Fruit fly (Drosophila melanogaster) whole organism, embryonic: Measurements from ENCODE around the gene tinc.

ENCODE experiments used
- B-H1 ChIP-seq: fragments of 200-800 bp; sonication (Bioruptor generic); IDR thresholded peaks from 3 replicates; pipeline ENCODE4 v1.3.6; 2022; ENCODE audit warnings: missing biosample characterization, missing genetic modification characterization
- B-H2 ChIP-seq: fragments of 200-800 bp; sonication (Bioruptor generic); optimal IDR thresholded peaks from 2 replicates; lab custom pipeline; 2018; ENCODE audit warnings: missing biosample characterization, mild to moderate bottlenecking, missing genetic modification characterization
- CG11093 ChIP-seq: fragments of 200-800 bp; sonication (Bioruptor generic); IDR thresholded peaks from 3 replicates; pipeline ENCODE4 v1.3.6; 2022; ENCODE audit warnings: missing biosample characterization, missing genetic modification characterization
- CG11247 ChIP-seq: fragments of 200-800 bp; sonication (Bioruptor generic); IDR thresholded peaks from 2 replicates; pipeline ENCODE4 v1.3.6; 2022; ENCODE audit warnings: missing biosample characterization, missing genetic modification characterization
- CG11398 ChIP-seq: fragments of 200-800 bp; sonication (Bioruptor generic); optimal IDR thresholded peaks from 2 replicates; lab custom pipeline; 2016; ENCODE audit warnings: missing biosample characterization, missing genetic modification characterization
- CG11695 ChIP-seq: fragments of 200-800 bp; sonication (Bioruptor generic); IDR thresholded peaks from 3 replicates; pipeline ENCODE4 v1.3.6; 2022; ENCODE audit warnings: missing biosample characterization, missing genetic modification characterization
- CG1233 ChIP-seq: fragments of 200-800 bp; sonication (Bioruptor generic); optimal IDR thresholded peaks from 4 replicates; lab custom pipeline; 2018; ENCODE audit warnings: missing biosample characterization, mild to moderate bottlenecking, missing genetic modification characterization
- CG13296 ChIP-seq: fragments of 200-800 bp; sonication (Bioruptor generic); optimal IDR thresholded peaks from 3 replicates; lab custom pipeline; 2018; ENCODE audit warnings: missing biosample characterization, mild to moderate bottlenecking, missing genetic modification characterization
- CG14965 ChIP-seq: fragments of 200-800 bp; sonication (Bioruptor generic); optimal IDR thresholded peaks from 2 replicates; lab custom pipeline; 2016; ENCODE audit warnings: missing biosample characterization, missing genetic modification characterization, borderline replicate concordance
- CG15514 ChIP-seq: fragments of 200-800 bp; sonication (Bioruptor generic); optimal IDR thresholded peaks from 3 replicates; lab custom pipeline; 2017; ENCODE audit warnings: missing biosample characterization, missing genetic modification characterization, mild to moderate bottlenecking, moderate library complexity, missing genetic modification reagents
- CG15601 ChIP-seq: fragments of 200-800 bp; sonication (Bioruptor generic); optimal IDR thresholded peaks from 3 replicates; lab custom pipeline; 2019; ENCODE audit warnings: missing biosample characterization, mild to moderate bottlenecking, missing genetic modification characterization, moderate library complexity
- CG15696 ChIP-seq: fragments of 200-800 bp; sonication (Bioruptor generic); optimal IDR thresholded peaks from 2 replicates; lab custom pipeline; 2019; ENCODE audit warnings: missing biosample characterization, mild to moderate bottlenecking, missing genetic modification characterization, moderate library complexity
- CG1647 ChIP-seq: fragments of 200-800 bp; sonication (Bioruptor generic); optimal IDR thresholded peaks from 3 replicates; lab custom pipeline; 2016; ENCODE audit warnings: missing biosample characterization, missing genetic modification characterization
- CG17829 ChIP-seq: fragments of 200-800 bp; optimal IDR thresholded peaks from 2 replicates; lab custom pipeline; 2019; ENCODE audit warnings: missing biosample characterization, mild to moderate bottlenecking, missing genetic modification characterization, moderate library complexity
- CG18599 ChIP-seq: fragments of 200-800 bp; sonication (Bioruptor generic); optimal IDR thresholded peaks from 3 replicates; lab custom pipeline; 2017; ENCODE audit warnings: missing biosample characterization, missing genetic modification characterization, mild to moderate bottlenecking, moderate library complexity, missing genetic modification reagents
- CG18764 ChIP-seq: fragments of 200-800 bp; sonication (Bioruptor generic); optimal IDR thresholded peaks from 3 replicates; lab custom pipeline; 2016; ENCODE audit warnings: missing biosample characterization, missing genetic modification characterization
- CG2712 ChIP-seq: fragments of 200-800 bp; optimal IDR thresholded peaks from 3 replicates; lab custom pipeline; 2019; ENCODE audit warnings: missing biosample characterization, mild to moderate bottlenecking, missing genetic modification characterization, moderate library complexity
- CG2889 ChIP-seq: fragments of 200-800 bp; sonication (Bioruptor generic); IDR thresholded peaks from 3 replicates; pipeline ENCODE4 v1.3.6; 2022; ENCODE audit warnings: missing biosample characterization, missing genetic modification characterization
- CG31365 ChIP-seq: fragments of 200-800 bp; sonication (Bioruptor generic); optimal IDR thresholded peaks from 2 replicates; lab custom pipeline; 2018; ENCODE audit warnings: missing biosample characterization, mild to moderate bottlenecking, missing genetic modification characterization
- CG32767 ChIP-seq: fragments of 200-800 bp; sonication (Bioruptor generic); IDR thresholded peaks from 2 replicates; pipeline ENCODE4 v1.3.6; 2022; ENCODE audit warnings: missing biosample characterization, missing genetic modification characterization
- CG4328 ChIP-seq: fragments of 200-800 bp; sonication (Bioruptor generic); optimal IDR thresholded peaks from 3 replicates; lab custom pipeline; 2017; ENCODE audit warnings: missing biosample characterization, missing genetic modification reagents, missing genetic modification characterization
- CG4424 ChIP-seq: fragments of 200-800 bp; sonication (Bioruptor generic); optimal IDR thresholded peaks from 3 replicates; lab custom pipeline; 2016; ENCODE audit warnings: missing biosample characterization, missing genetic modification characterization
- CG4730 ChIP-seq: fragments of 200-800 bp; sonication (Bioruptor generic); IDR thresholded peaks from 2 replicates; pipeline ENCODE4 v1.3.6; 2022; ENCODE audit warnings: missing biosample characterization, missing genetic modification characterization
- CG5953 ChIP-seq: fragments of 200-800 bp; sonication (Bioruptor generic); IDR thresholded peaks from 2 replicates; pipeline ENCODE4 v1.3.6; 2022; ENCODE audit warnings: missing biosample characterization, missing genetic modification characterization
- CG6683 ChIP-seq: fragments of 200-800 bp; sonication (Bioruptor generic); optimal IDR thresholded peaks from 2 replicates; lab custom pipeline; 2017; ENCODE audit warnings: missing biosample characterization, mild to moderate bottlenecking, missing genetic modification characterization, missing genetic modification reagents
- CG7928 ChIP-seq: fragments of 200-800 bp; sonication (Bioruptor generic); optimal IDR thresholded peaks from 2 replicates; lab custom pipeline; 2017; ENCODE audit warnings: missing biosample characterization, mild to moderate bottlenecking, missing genetic modification characterization
- CG8765 ChIP-seq: fragments of 200-800 bp; sonication (Bioruptor generic); IDR thresholded peaks from 2 replicates; pipeline ENCODE4 v1.3.6; 2022; ENCODE audit warnings: missing biosample characterization, missing genetic modification characterization
- CG9727 ChIP-seq: fragments of 200-800 bp; sonication (Bioruptor generic); optimal IDR thresholded peaks from 3 replicates; lab custom pipeline; 2017; ENCODE audit warnings: missing biosample characterization, mild to moderate bottlenecking, missing genetic modification characterization
- Mes4 ChIP-seq: fragments of 200-800 bp; sonication (Bioruptor generic); optimal IDR thresholded peaks from 2 replicates; lab custom pipeline; 2016; ENCODE audit warnings: missing biosample characterization, missing genetic modification characterization
- Nf-YB ChIP-seq: fragments of 200-800 bp; sonication (Bioruptor generic); optimal IDR thresholded peaks from 3 replicates; lab custom pipeline; 2019; ENCODE audit warnings: missing biosample characterization, mild to moderate bottlenecking, missing genetic modification characterization, moderate library complexity
- Optix ChIP-seq: fragments of 200-800 bp; sonication (Bioruptor generic); IDR thresholded peaks from 3 replicates; pipeline ENCODE4 v1.3.6; 2022; ENCODE audit warnings: missing biosample characterization, missing genetic modification characterization
- Sox100B ChIP-seq: fragments of 200-800 bp; sonication (Bioruptor generic); optimal IDR thresholded peaks from 3 replicates; lab custom pipeline; 2018; ENCODE audit warnings: missing biosample characterization, mild to moderate bottlenecking, missing genetic modification characterization
- Vsx1 ChIP-seq: fragments of 200-800 bp; sonication (Bioruptor generic); optimal IDR thresholded peaks from 2 replicates; lab custom pipeline; 2017; ENCODE audit warnings: missing biosample characterization, mild to moderate bottlenecking, missing genetic modification characterization, missing genetic modification reagents
- ase ChIP-seq: fragments of 200-800 bp; sonication (Bioruptor generic); IDR thresholded peaks from 3 replicates; pipeline ENCODE4 v1.3.6; 2022; ENCODE audit warnings: missing biosample characterization, missing genetic modification characterization
- caup ChIP-seq: fragments of 200-800 bp; sonication (Bioruptor generic); optimal IDR thresholded peaks from 3 replicates; lab custom pipeline; 2017; ENCODE audit warnings: missing biosample characterization, mild to moderate bottlenecking, missing genetic modification characterization, moderate library complexity; ENCODE audit not compliant: severe bottlenecking
- chinmo ChIP-seq: fragments of 200-800 bp; sonication (Bioruptor generic); IDR thresholded peaks from 4 replicates; pipeline ENCODE4 v1.3.6; 2022; ENCODE audit warnings: missing biosample characterization, missing genetic modification characterization; ENCODE audit not compliant: partially characterized antibody
- chm ChIP-seq: fragments of 200-800 bp; sonication (Bioruptor generic); IDR thresholded peaks from 2 replicates; pipeline ENCODE4 v1.3.6; 2022; ENCODE audit warnings: missing biosample characterization, missing genetic modification characterization
- dmrt11E ChIP-seq: fragments of 200-800 bp; sonication (Bioruptor generic); optimal IDR thresholded peaks from 3 replicates; lab custom pipeline; 2018; ENCODE audit warnings: missing biosample characterization, mild to moderate bottlenecking, missing genetic modification characterization, moderate library complexity
- gsb ChIP-seq: fragments of 200-800 bp; sonication (Bioruptor generic); IDR thresholded peaks from 2 replicates; pipeline ENCODE4 v1.3.6; 2022; ENCODE audit warnings: missing biosample characterization, missing genetic modification characterization
- kah ChIP-seq: fragments of 200-800 bp; sonication (Bioruptor generic); optimal IDR thresholded peaks from 2 replicates; lab custom pipeline; 2018; ENCODE audit warnings: missing biosample characterization, mild to moderate bottlenecking, missing genetic modification characterization
- phol ChIP-seq: fragments of 200-800 bp; sonication (Bioruptor generic); optimal IDR thresholded peaks from 3 replicates; lab custom pipeline; 2018; ENCODE audit warnings: missing biosample characterization, mild to moderate bottlenecking, missing genetic modification characterization, moderate library complexity
- ro ChIP-seq: fragments of 200-800 bp; sonication (Bioruptor generic); IDR thresholded peaks from 2 replicates; pipeline ENCODE4 v1.3.6; 2022; ENCODE audit warnings: missing biosample characterization, missing genetic modification characterization
- sima ChIP-seq: fragments of 200-800 bp; sonication (Bioruptor generic); optimal IDR thresholded peaks from 2 replicates; lab custom pipeline; 2016; ENCODE audit warnings: missing biosample characterization, missing genetic modification characterization
- sr ChIP-seq: fragments of 200-800 bp; sonication (Bioruptor generic); IDR thresholded peaks from 3 replicates; pipeline ENCODE4 v1.3.6; 2022; ENCODE audit warnings: missing biosample characterization, missing genetic modification characterization
- stc ChIP-seq: fragments of 200-800 bp; sonication (Bioruptor generic); IDR thresholded peaks from 2 replicates; pipeline ENCODE4 v1.3.6; 2022; ENCODE audit warnings: missing biosample characterization, missing genetic modification characterization
- sug ChIP-seq: fragments of 200-800 bp; optimal IDR thresholded peaks from 2 replicates; lab custom pipeline; 2019; ENCODE audit warnings: missing biosample characterization, mild to moderate bottlenecking, missing genetic modification characterization, moderate library complexity
- toy ChIP-seq: fragments of 200-800 bp; sonication (Bioruptor generic); IDR thresholded peaks from 2 replicates; pipeline ENCODE4 v1.3.6; 2022; ENCODE audit warnings: missing biosample characterization, missing genetic modification characterization
- trem ChIP-seq: fragments of 200-800 bp; optimal IDR thresholded peaks from 3 replicates; lab custom pipeline; 2019; ENCODE audit warnings: missing biosample characterization, mild to moderate bottlenecking, missing genetic modification characterization, moderate library complexity
- unc-4 ChIP-seq: fragments of 200-800 bp; sonication (Bioruptor generic); IDR thresholded peaks from 2 replicates; pipeline ENCODE4 v1.3.6; 2022; ENCODE audit warnings: missing biosample characterization, missing genetic modification characterization; ENCODE audit not compliant: partially characterized antibody
- vvl ChIP-seq: fragments of 200-800 bp; sonication (Bioruptor generic); IDR thresholded peaks from 2 replicates; pipeline ENCODE4 v1.3.6; 2022; ENCODE audit warnings: missing biosample characterization, missing genetic modification characterization
- z ChIP-seq: fragments of 200-800 bp; sonication (Bioruptor generic); IDR thresholded peaks from 3 replicates; pipeline ENCODE4 v1.3.6; 2022; ENCODE audit warnings: missing biosample characterization, missing genetic modification characterization

The tinc gene

dm6 chr3R:17807035-17807606 is 4.2 kb upstream of the tinc start, which contains the start of gene CG17801:
Gene CG17801, minus strand, starts transcription at chr3R:17807085.
- TF ChIP-seq z (no peak), chinmo (no peak), vvl (GFP tag; lab: Robert Waterston, UW) (no peak), CG11398 (GFP tag; lab: Kevin White, UChicago) (no peak), B-H1 (GFP tag; lab: Robert Waterston, UW) (no peak), sima (GFP tag; lab: Kevin White, UChicago) (no peak), B-H2 (GFP tag; lab: Kevin White, UChicago) (no peak), toy (GFP tag; lab: Robert Waterston, UW) (no peak), CG11695 (GFP tag; lab: Robert Waterston, UW) (no peak), CG18764 (no peak), gsb (GFP tag; lab: Robert Waterston, UW) (no peak), ase (GFP tag; lab: Robert Waterston, UW) (no peak), CG7928 (GFP tag; lab: Kevin White, UChicago) (peak; percentile 52), phol (tag; lab: Kevin White, UChicago) (peak; percentile 23), CG14965 (GFP tag; lab: Kevin White, UChicago) (no peak), sug (tag; lab: Kevin White, UChicago) (no peak), CG2889 (GFP tag; lab: Robert Waterston, UW) (no peak), CG4328 (GFP tag; lab: Kevin White, UChicago) (no peak), stc (GFP tag; lab: Robert Waterston, UW) (no peak), chm (GFP tag; lab: Robert Waterston, UW) (no peak), CG18599 (GFP tag; lab: Kevin White, UChicago) (peak; percentile 15), CG4424 (peak; percentile 32), CG13296 (GFP tag; lab: Kevin White, UChicago) (no peak), CG17829 (peak; percentile 14), CG15514 (peak; percentile 2), caup (no peak), CG9727 (GFP tag; lab: Kevin White, UChicago) (no peak), CG2712 (peak; percentile 31), sr (no peak), CG8765 (GFP tag; lab: Robert Waterston, UW) (no peak), CG1233 (GFP tag; lab: Kevin White, UChicago) (peak; percentile 14), Vsx1 (GFP tag; lab: Kevin White, UChicago) (no peak), CG6683 (GFP tag; lab: Kevin White, UChicago) (no peak), trem (tag; lab: Kevin White, UChicago) (no peak), kah (GFP tag; lab: Kevin White, UChicago) (no peak), ro (GFP tag; lab: Robert Waterston, UW) (no peak), Nf-YB (GFP tag; lab: Kevin White, UChicago) (no peak), unc-4 (no peak), CG31365 (no peak), CG4730 (GFP tag; lab: Robert Waterston, UW) (no peak), CG1647 (GFP tag; lab: Kevin White, UChicago) (no peak), Optix (GFP tag; lab: Robert Waterston, UW) (no peak), dmrt11E (no peak), CG32767 (GFP tag; lab: Robert Waterston, UW) (no peak), CG15696 (no peak), CG15601 (tag; lab: Kevin White, UChicago) (peak; percentile 13), Mes4 (GFP tag; lab: Kevin White, UChicago) (no peak), CG11247 (GFP tag; lab: Robert Waterston, UW) (no peak), Sox100B (GFP tag; lab: Kevin White, UChicago) (peak; percentile 14), CG5953 (GFP tag; lab: Robert Waterston, UW) (no peak), CG11093 (GFP tag; lab: Robert Waterston, UW) (no peak)
